Worm (Caenorhabditis elegans) whole organism, late embryonic: ENCODE data around the gene C18H2.5.
A peak's percentile ranks its signal among the peaks of the same experiment; 100 is the strongest.

Experiments
- C38D4.7 ChIP-seq: fragments of 200-800 bp; sonication (Bioruptor generic); optimal IDR thresholded peaks from 2 replicates; lab custom pipeline; 2018; ENCODE audit warnings: mild to moderate bottlenecking, missing genetic modification characterization, moderate library complexity, missing compliant biosample characterization
- K02D7.2 ChIP-seq: sonication (generic microtip); optimal IDR thresholded peaks from 2 replicates; lab custom pipeline; 2017; ENCODE audit warnings: mild to moderate bottlenecking, missing genetic modification characterization, missing compliant biosample characterization
- Y22D7AL.16 ChIP-seq: sonication (generic microtip); optimal IDR thresholded peaks from 2 replicates; lab custom pipeline; 2016; ENCODE audit warnings: missing genetic modification characterization, missing compliant biosample characterization
- ceh-14 ChIP-seq: sonication (generic microtip); optimal IDR thresholded peaks from 2 replicates; lab custom pipeline; 2016; ENCODE audit warnings: missing genotype, missing genetic modification characterization, missing compliant biosample characterization
- ceh-18 ChIP-seq: sonication (generic microtip); optimal IDR thresholded peaks from 2 replicates; lab custom pipeline; 2016; ENCODE audit warnings: missing genetic modification characterization, missing compliant biosample characterization
- ceh-19 ChIP-seq: fragments of 200-800 bp; sonication (Bioruptor generic); optimal IDR thresholded peaks from 2 replicates; lab custom pipeline; 2018; ENCODE audit warnings: mild to moderate bottlenecking, missing genetic modification characterization, missing compliant biosample characterization
- ceh-2 ChIP-seq: sonication (generic microtip); optimal IDR thresholded peaks from 2 replicates; lab custom pipeline; 2016; ENCODE audit warnings: missing genotype, missing genetic modification characterization, missing compliant biosample characterization
- ceh-22 ChIP-seq: sonication (generic microtip); optimal IDR thresholded peaks from 2 replicates; lab custom pipeline; 2017; ENCODE audit warnings: missing biosample characterization, missing genetic modification characterization
- ceh-24 ChIP-seq: sonication (generic microtip); optimal IDR thresholded peaks from 2 replicates; lab custom pipeline; 2016; ENCODE audit warnings: mild to moderate bottlenecking, missing genetic modification characterization, missing compliant biosample characterization
- ceh-31 ChIP-seq: sonication (generic microtip); optimal IDR thresholded peaks from 2 replicates; lab custom pipeline; 2016; ENCODE audit warnings: missing genetic modification characterization, missing compliant biosample characterization
- ceh-34 ChIP-seq: sonication (generic microtip); optimal IDR thresholded peaks from 2 replicates; lab custom pipeline; 2016; ENCODE audit warnings: mild to moderate bottlenecking, missing genetic modification characterization, missing compliant biosample characterization
- ceh-45 ChIP-seq: fragments of 200-800 bp; sonication (Bioruptor generic); IDR thresholded peaks from 2 replicates; pipeline ENCODE4 v1.3.6; 2022; ENCODE audit warnings: missing genetic modification reagents, missing genetic modification characterization, missing compliant biosample characterization
- ceh-48 ChIP-seq: sonication (generic microtip); optimal IDR thresholded peaks from 2 replicates; lab custom pipeline; 2016; ENCODE audit warnings: missing genetic modification characterization, inconsistent platforms, missing compliant biosample characterization
- ceh-6 ChIP-seq: fragments of 200-800 bp; sonication (Bioruptor generic); optimal IDR thresholded peaks from 2 replicates; lab custom pipeline; 2018; ENCODE audit warnings: mild to moderate bottlenecking, missing genetic modification characterization, missing compliant biosample characterization
- che-1 ChIP-seq: sonication (generic microtip); optimal IDR thresholded peaks from 2 replicates; lab custom pipeline; 2016; ENCODE audit warnings: mild to moderate bottlenecking, missing genetic modification characterization, missing compliant biosample characterization
- dmd-4 ChIP-seq: sonication (generic microtip); optimal IDR thresholded peaks from 2 replicates; lab custom pipeline; 2016; ENCODE audit warnings: borderline replicate concordance, missing genetic modification characterization, missing compliant biosample characterization
- dve-1 ChIP-seq: sonication (generic microtip); optimal IDR thresholded peaks from 2 replicates; lab custom pipeline; 2017; ENCODE audit warnings: antibody characterized with exemption, mild to moderate bottlenecking, missing genetic modification characterization, missing compliant biosample characterization
- elt-2 ChIP-seq: sonication (generic microtip); optimal IDR thresholded peaks from 2 replicates; lab custom pipeline; 2016; ENCODE audit warnings: missing genetic modification reagents, missing genetic modification characterization, missing compliant biosample characterization
- ets-4 ChIP-seq: sonication (generic microtip); optimal IDR thresholded peaks from 2 replicates; lab custom pipeline; 2016; ENCODE audit warnings: missing genetic modification characterization, missing compliant biosample characterization
- fax-1 ChIP-seq: sonication (generic microtip); optimal IDR thresholded peaks from 2 replicates; lab custom pipeline; 2016; ENCODE audit warnings: missing genotype, missing genetic modification characterization, missing compliant biosample characterization
- fkh-6 ChIP-seq: sonication (generic microtip); optimal IDR thresholded peaks from 2 replicates; lab custom pipeline; 2016; ENCODE audit warnings: missing genetic modification characterization, missing compliant biosample characterization
- gmeb-2 ChIP-seq: sonication (generic microtip); optimal IDR thresholded peaks from 2 replicates; lab custom pipeline; 2016; ENCODE audit warnings: missing genetic modification characterization, inconsistent platforms, missing compliant biosample characterization
- hlh-13 ChIP-seq: fragments of 200-800 bp; sonication (Bioruptor generic); optimal IDR thresholded peaks from 2 replicates; lab custom pipeline; 2018; ENCODE audit warnings: mild to moderate bottlenecking, missing genetic modification characterization, missing compliant biosample characterization
- hlh-30 ChIP-seq: sonication (generic microtip); optimal IDR thresholded peaks from 2 replicates; lab custom pipeline; 2017; ENCODE audit warnings: antibody characterized with exemption, missing genetic modification characterization, missing compliant biosample characterization; ENCODE audit not compliant: insufficient read depth
- hlh-8 ChIP-seq: sonication (generic microtip); optimal IDR thresholded peaks from 2 replicates; lab custom pipeline; 2016; ENCODE audit warnings: missing genotype, missing genetic modification characterization, missing compliant biosample characterization
- lin-11 ChIP-seq: fragments of 200-800 bp; sonication (Bioruptor generic); optimal IDR thresholded peaks from 2 replicates; lab custom pipeline; 2018; ENCODE audit warnings: mild to moderate bottlenecking, missing genetic modification characterization, missing compliant biosample characterization
- madf-2 ChIP-seq: sonication (generic microtip); optimal IDR thresholded peaks from 2 replicates; lab custom pipeline; 2017; ENCODE audit warnings: missing genetic modification characterization, missing compliant biosample characterization
- mec-3 ChIP-seq: sonication (generic microtip); optimal IDR thresholded peaks from 2 replicates; lab custom pipeline; 2016; ENCODE audit warnings: borderline replicate concordance, missing genetic modification characterization, missing compliant biosample characterization
- nfya-1 ChIP-seq: sonication (generic microtip); optimal IDR thresholded peaks from 2 replicates; lab custom pipeline; 2017; ENCODE audit warnings: missing genetic modification characterization, mild to moderate bottlenecking, missing compliant biosample characterization, antibody characterized with exemption, moderate library complexity
- nhr-11 ChIP-seq: fragments of 150-350 bp; optimal IDR thresholded peaks from 2 replicates; lab custom pipeline; 2014; ENCODE audit warnings: missing biosample characterization, missing genetic modification characterization
- nhr-232 ChIP-seq: sonication (generic microtip); optimal IDR thresholded peaks from 2 replicates; lab custom pipeline; 2016; ENCODE audit warnings: missing genetic modification characterization, missing compliant biosample characterization
- odd-2 ChIP-seq: sonication (generic microtip); optimal IDR thresholded peaks from 2 replicates; lab custom pipeline; 2017; ENCODE audit warnings: antibody characterized with exemption, mild to moderate bottlenecking, missing genetic modification characterization, missing compliant biosample characterization
- pag-3 ChIP-seq: sonication (generic microtip); optimal IDR thresholded peaks from 2 replicates; lab custom pipeline; 2016; ENCODE audit warnings: missing compliant biosample characterization, missing genetic modification characterization, borderline replicate concordance
- pax-1 ChIP-seq: fragments of 150-350 bp; optimal IDR thresholded peaks from 2 replicates; lab custom pipeline; 2014; ENCODE audit warnings: missing biosample characterization, missing genetic modification characterization
- pha-4 ChIP-seq: fragments of 150-350 bp; optimal IDR thresholded peaks from 2 replicates; lab custom pipeline; 2018; ENCODE audit warnings: missing biosample characterization, missing genetic modification reagents, missing genetic modification characterization
- rnt-1 ChIP-seq: sonication (generic microtip); optimal IDR thresholded peaks from 2 replicates; lab custom pipeline; 2016; ENCODE audit warnings: missing genetic modification characterization, missing compliant biosample characterization
- sdc-2 ChIP-seq: sonication (generic microtip); optimal IDR thresholded peaks from 2 replicates; lab custom pipeline; 2016; ENCODE audit warnings: missing genotype, missing genetic modification characterization, missing compliant biosample characterization
- sox-2 ChIP-seq: fragments of 200-800 bp; sonication (Bioruptor generic); IDR thresholded peaks from 2 replicates; pipeline ENCODE4 v1.3.6; 2022; ENCODE audit warnings: missing genetic modification reagents, missing genetic modification characterization, missing compliant biosample characterization
- sox-4 ChIP-seq: sonication (generic microtip); optimal IDR thresholded peaks from 2 replicates; lab custom pipeline; 2017; ENCODE audit warnings: mild to moderate bottlenecking, missing genetic modification characterization, inconsistent platforms, missing compliant biosample characterization
- tbx-7 ChIP-seq: sonication (generic microtip); optimal IDR thresholded peaks from 2 replicates; lab custom pipeline; 2016; ENCODE audit warnings: missing genotype, missing genetic modification characterization, missing compliant biosample characterization
- ttx-3 ChIP-seq: sonication (generic microtip); optimal IDR thresholded peaks from 2 replicates; lab custom pipeline; 2016; ENCODE audit warnings: missing genetic modification reagents, missing genetic modification characterization, missing compliant biosample characterization
- unc-3 ChIP-seq, 2 experiments: fragments of 200-800 bp in 1 of 2; sonication (Bioruptor generic) in 1 of 2; sonication (generic microtip) in 1 of 2; conservative IDR thresholded peaks in 1 of 2; optimal IDR thresholded peaks in 1 of 2; 2 replicates each; pipeline versions ENCODE4 v1.3.6 to Lab custom; 2016 to 2022; ENCODE audit warnings: missing compliant biosample characterization in 2 of 2, missing genetic modification characterization in 2 of 2, missing genetic modification reagents in 1 of 2
- unc-42 ChIP-seq: sonication (generic microtip); optimal IDR thresholded peaks from 2 replicates; lab custom pipeline; 2016; ENCODE audit warnings: missing genotype, missing genetic modification characterization, missing compliant biosample characterization
- unc-86 ChIP-seq: sonication (generic microtip); optimal IDR thresholded peaks from 2 replicates; lab custom pipeline; 2016; ENCODE audit warnings: missing genetic modification characterization, missing compliant biosample characterization
- zip-5 ChIP-seq: sonication (generic microtip); optimal IDR thresholded peaks from 2 replicates; lab custom pipeline; 2016; ENCODE audit warnings: missing genetic modification characterization, missing compliant biosample characterization

C18H2.5 gene

ce11 chrIII:7645075-7645474 lies 49.1 kb downstream of the C18H2.5 start:
- TF ChIP-seq fax-1 (no peak), ceh-24 (no peak), pax-1 (tag; lab: Kevin White, UChicago) (no peak), ceh-14 (tag; lab: Kevin White, UChicago) (no peak), ceh-31 (tag; lab: Kevin White, UChicago) (no peak), sox-4 (no peak), unc-86 (tag; lab: Kevin White, UChicago) (no peak), C38D4.7 (no peak)

DNA sequence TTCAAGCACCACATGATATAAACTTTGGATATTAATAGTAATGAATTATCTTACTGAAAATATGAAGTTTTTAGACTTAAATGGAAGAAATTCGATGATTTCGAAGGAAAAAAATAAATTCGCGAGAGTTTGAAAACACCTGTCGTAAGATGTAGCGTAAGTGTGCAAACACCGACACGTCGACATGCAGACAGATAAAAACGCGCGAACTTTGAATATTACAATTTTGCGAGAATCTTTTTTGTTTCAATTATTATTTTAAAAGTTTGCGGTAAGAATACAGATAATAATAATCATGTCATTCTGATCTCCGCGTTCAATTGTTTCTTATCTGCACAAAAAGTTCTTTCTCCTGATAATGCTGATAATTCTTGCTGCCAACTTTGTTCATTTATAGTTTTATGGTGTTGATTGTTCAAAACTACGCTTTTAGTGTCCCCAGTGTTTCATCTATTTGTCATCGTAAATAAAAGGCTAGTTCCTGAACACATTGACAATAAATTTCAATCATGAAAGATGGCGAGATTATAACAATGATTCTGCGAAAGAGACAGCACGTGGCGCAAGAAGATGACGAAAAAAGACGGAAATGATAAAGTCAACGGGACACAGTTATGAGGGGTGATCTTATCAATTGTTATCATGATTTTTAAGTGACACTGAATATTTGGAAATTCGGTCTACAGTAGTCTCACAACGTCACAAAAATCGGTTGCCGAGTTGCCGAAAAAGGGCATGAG lies 50.1 kb downstream of the C18H2.5 start:
- TF ChIP-seq elt-2 (tag; lab: Kevin White, UChicago) (peak; percentile 96), hlh-30 (tag; lab: Kevin White, UChicago) (no peak)

- TF ChIP-seq rnt-1 (no peak), unc-42 (peak; percentile 80)
Measured at ce11 chrIII:7643084-7643483, 51.1 kb downstream of the C18H2.5 start, which contains the start of gene upp-1. Gene upp-1, minus strand, starts transcription at chrIII:7643101.

DNA sequence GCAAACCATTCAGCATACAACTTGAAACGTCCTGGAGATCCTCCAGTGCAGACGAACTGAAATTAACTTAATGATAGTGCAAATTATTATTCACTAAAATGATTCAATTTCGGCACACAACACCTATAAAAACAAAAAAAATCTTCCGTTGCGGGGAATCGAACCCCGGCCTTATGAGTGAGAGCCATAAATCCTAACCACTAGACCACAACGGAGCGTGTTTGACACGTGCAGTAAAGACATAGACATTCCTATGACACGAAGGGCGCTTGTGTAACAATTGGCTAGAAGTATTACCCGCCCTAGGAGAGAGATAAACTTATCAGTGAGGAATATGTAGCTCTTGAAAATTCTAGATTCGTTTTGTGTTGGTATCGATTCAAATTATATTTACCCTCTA lies 52.2 kb downstream of the C18H2.5 start:
- peak; percentile 39 for TF ChIP-seq gmeb-2 (tag; lab: Kevin White, UChicago)
- TF ChIP-seq ceh-2 (tag; lab: Kevin White, UChicago): no peak
- TF ChIP-seq dve-1 (tag; lab: Kevin White, UChicago): no peak
- TF ChIP-seq tbx-7 (tag; lab: Kevin White, UChicago): no peak
- TF ChIP-seq mec-3 (tag; lab: Kevin White, UChicago): no peak
- peak; percentile 48 for TF ChIP-seq Y22D7AL.16
- TF ChIP-seq zip-5: no peak
- TF ChIP-seq madf-2 (tag; lab: Kevin White, UChicago): peak; percentile 49
- no peak for TF ChIP-seq hlh-8 (tag; lab: Kevin White, UChicago)
- TF ChIP-seq ceh-6 (GFP tag; lab: Kevin White, UChicago): peak; percentile 44
- no peak for TF ChIP-seq nhr-11 (tag; lab: Kevin White, UChicago)
- no peak for TF ChIP-seq hlh-13
- no peak for TF ChIP-seq pag-3 (tag; lab: Kevin White, UChicago)
- TF ChIP-seq ceh-19: peak; percentile 72
- no peak for TF ChIP-seq ceh-34 (tag; lab: Kevin White, UChicago)
- TF ChIP-seq dmd-4: no peak
- TF ChIP-seq unc-42: no peak
- no peak for TF ChIP-seq ceh-14 (tag; lab: Kevin White, UChicago)
- TF ChIP-seq ttx-3 (tag; lab: Kevin White, UChicago): no peak
- no peak for TF ChIP-seq K02D7.2 (tag; lab: Kevin White, UChicago)
- TF ChIP-seq nfya-1 (tag; lab: Kevin White, UChicago): no peak
- no peak for TF ChIP-seq ceh-45
- peak; percentile 58 for TF ChIP-seq fkh-6
- peak; percentile 32 for TF ChIP-seq hlh-30 (tag; lab: Kevin White, UChicago)
- TF ChIP-seq che-1 (tag; lab: Kevin White, UChicago): peak; percentile 17
- no peak for TF ChIP-seq ceh-18 (tag; lab: Kevin White, UChicago)
- peak; percentile 5 for TF ChIP-seq nhr-232
- TF ChIP-seq elt-2 (tag; lab: Kevin White, UChicago): no peak
- TF ChIP-seq ets-4 (tag; lab: Kevin White, UChicago): no peak
- no peak for TF ChIP-seq pax-1 (tag; lab: Kevin White, UChicago)
- TF ChIP-seq fax-1: peak; percentile 1
- peak; percentile 11 for TF ChIP-seq ceh-48 (tag; lab: Kevin White, UChicago)
- TF ChIP-seq lin-11 (tag; lab: Kevin White, UChicago): peak; percentile 21
- peak; percentile 43; the same call in 1 of the 2 replicates for TF ChIP-seq sox-2 (GFP tag; lab: Robert Waterston, UW)
- no peak for TF ChIP-seq odd-2 (tag; lab: Kevin White, UChicago)
- TF ChIP-seq pha-4: no peak
- no peak for TF ChIP-seq unc-3 (GFP tag; conservative IDR thresholded peaks at IDR 0.05; lab: Robert Waterston, UW)
- TF ChIP-seq unc-3 (tag; optimal IDR thresholded peaks at IDR 0.05; lab: Kevin White, UChicago): no peak
- TF ChIP-seq sdc-2 (tag; lab: Kevin White, UChicago): no peak
- TF ChIP-seq ceh-22 (tag; lab: Kevin White, UChicago): no peak
